Fruit fly (Drosophila melanogaster) whole organism, wandering third instar larva: ENCODE data around the gene ph-d.

Experiments used
- Abd-B ChIP-seq: fragments of >200 bp; optimal IDR thresholded peaks from 2 replicates; lab custom pipeline; 2017; ENCODE audit warnings: missing biosample characterization, missing genetic modification characterization
- CrebA ChIP-seq: fragments of 200-800 bp; sonication (Bioruptor generic); optimal IDR thresholded peaks from 2 replicates; lab custom pipeline; 2016; ENCODE audit warnings: missing biosample characterization, mild to moderate bottlenecking, missing genetic modification characterization, borderline replicate concordance
- Dfd ChIP-seq: fragments of >200 bp; optimal IDR thresholded peaks from 2 replicates; lab custom pipeline; 2017; ENCODE audit warnings: missing biosample characterization, missing genetic modification characterization
- HLH106 ChIP-seq: fragments of 200-800 bp; optimal IDR thresholded peaks from 3 replicates; lab custom pipeline; 2019; ENCODE audit warnings: missing biosample characterization, mild to moderate bottlenecking, missing genetic modification characterization, moderate library complexity
- Hr78 ChIP-seq: fragments of >200 bp; optimal IDR thresholded peaks from 2 replicates; lab custom pipeline; 2017; ENCODE audit warnings: missing biosample characterization, missing genetic modification characterization
- Myc ChIP-seq: fragments of >200 bp; optimal IDR thresholded peaks from 2 replicates; lab custom pipeline; 2017
- brk ChIP-seq: fragments of 200-800 bp; sonication (Bioruptor generic); optimal IDR thresholded peaks from 2 replicates; lab custom pipeline; 2016; ENCODE audit warnings: missing biosample characterization, mild to moderate bottlenecking, missing genetic modification characterization
- dl ChIP-seq, 2 experiments: fragments of 175-275, 200-275 bp in 1 of 2; fragments of 200-275 bp in 1 of 2; sonication (Bioruptor generic); optimal IDR thresholded peaks; lab custom pipeline; 2018; ENCODE audit warnings: mild to moderate bottlenecking in 2 of 2, missing biosample characterization in 2 of 2, missing genetic modification characterization in 2 of 2, moderate library complexity in 2 of 2; ENCODE audit not compliant: partially characterized antibody in 2 of 2, insufficient read depth in 1 of 2
- h ChIP-seq: fragments of 200-800 bp; sonication (Bioruptor generic); optimal IDR thresholded peaks from 3 replicates; lab custom pipeline; 2016; ENCODE audit warnings: missing biosample characterization, mild to moderate bottlenecking, missing genetic modification characterization
- pan ChIP-seq: fragments of >200 bp; optimal IDR thresholded peaks from 2 replicates; lab custom pipeline; 2017
- psq ChIP-seq: fragments of 200-800 bp; sonication (Bioruptor generic); optimal IDR thresholded peaks from 3 replicates; lab custom pipeline; 2017; ENCODE audit warnings: missing biosample characterization, mild to moderate bottlenecking, missing genetic modification characterization, moderate library complexity
- sage ChIP-seq: fragments of 200-800 bp; sonication (Bioruptor generic); optimal IDR thresholded peaks from 2 replicates; lab custom pipeline; 2016; ENCODE audit warnings: missing biosample characterization, mild to moderate bottlenecking, missing genetic modification characterization
- usp ChIP-seq: fragments of >200 bp; optimal IDR thresholded peaks from 2 replicates; lab custom pipeline; 2017; ENCODE audit warnings: missing biosample characterization, missing genetic modification characterization

DNA sequence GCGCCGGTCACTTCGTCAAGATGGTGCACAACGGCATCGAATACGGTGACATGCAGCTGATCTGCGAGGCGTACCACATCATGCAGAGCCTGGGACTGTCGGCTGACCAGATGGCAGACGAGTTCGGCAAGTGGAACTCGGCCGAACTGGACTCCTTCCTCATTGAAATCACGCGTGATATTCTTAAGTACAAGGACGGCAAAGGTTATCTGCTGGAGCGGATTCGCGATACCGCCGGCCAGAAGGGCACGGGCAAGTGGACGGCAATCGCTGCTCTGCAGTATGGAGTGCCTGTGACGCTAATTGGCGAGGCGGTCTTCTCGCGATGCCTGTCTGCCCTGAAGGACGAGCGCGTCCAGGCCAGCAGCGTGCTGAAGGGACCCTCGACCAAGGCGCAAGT lies 24.4 kb upstream of the ph-d start:
- TF ChIP-seq pan (lab: Kevin White, UChicago), result no peak
- no peak for TF ChIP-seq Dfd (GFP tag; lab: Kevin White, UChicago)
- no peak for TF ChIP-seq HLH106
- TF ChIP-seq psq (GFP tag; lab: Kevin White, UChicago), result no peak
- TF ChIP-seq sage, result no peak
- TF ChIP-seq dl (GFP tag; optimal IDR thresholded peaks at IDR 0.05; lab: Kevin White, UChicago; ENCODE audit: insufficient read depth in 1 of 2, partially characterized antibody in 2 of 2), result no peak
- TF ChIP-seq Abd-B (GFP tag; lab: Kevin White, UChicago), result no peak
- TF ChIP-seq usp (GFP tag; lab: Kevin White, UChicago), result no peak
- no peak for TF ChIP-seq brk
- TF ChIP-seq h (GFP tag; lab: Kevin White, UChicago), result no peak
- TF ChIP-seq Myc (lab: Kevin White, UChicago), result no peak
- no peak for TF ChIP-seq Hr78 (GFP tag; lab: Kevin White, UChicago)
- no peak for TF ChIP-seq CrebA (GFP tag; lab: Kevin White, UChicago)
